Fruit fly (Drosophila melanogaster): Measurements from ENCODE around the gene CG32832.

Gene CG32832

dm6 chr2L:16842505-16842904, 36.6 kb downstream of the CG32832 start:
- TF ChIP-seq Dif (GFP tag; optimal IDR thresholded peaks at IDR 0.05; ENCODE audit: partially characterized antibody) (no peak), OdsH (GFP tag; optimal IDR thresholded peaks at IDR 0.05) (peak; percentile 45), psq (GFP tag; optimal IDR thresholded peaks at IDR 0.05) (no peak), CrebA (GFP tag; optimal IDR thresholded peaks at IDR 0.05; ENCODE audit: borderline replicate concordance) (no peak), Sp1 (GFP tag; optimal IDR thresholded peaks at IDR 0.05) (no peak), fru (GFP tag; optimal IDR thresholded peaks at IDR 0.05) (peak; percentile 27), usp (GFP tag; optimal IDR thresholded peaks at IDR 0.05) (no peak), brk (GFP tag; optimal IDR thresholded peaks at IDR 0.05) (no peak), lola (GFP tag; optimal IDR thresholded peaks at IDR 0.05) (no peak), Myc (optimal IDR thresholded peaks at IDR 0.05) (no peak), CG32264 (GFP tag; optimal IDR thresholded peaks at IDR 0.05) (no peak), Abd-B (GFP tag; optimal IDR thresholded peaks at IDR 0.05) (no peak), sv (GFP tag; optimal IDR thresholded peaks at IDR 0.05) (no peak), HLH106 (tag; optimal IDR thresholded peaks at IDR 0.05) (no peak), jim (GFP tag; optimal IDR thresholded peaks at IDR 0.05) (no peak), h (GFP tag; optimal IDR thresholded peaks at IDR 0.05) (no peak), dsf (GFP tag; optimal IDR thresholded peaks at IDR 0.05; ENCODE audit: borderline replicate concordance) (no peak), foxo (GFP tag; optimal IDR thresholded peaks at IDR 0.05) (no peak), woc (GFP tag; optimal IDR thresholded peaks at IDR 0.05) (peak; percentile 47), GATAd (GFP tag; optimal IDR thresholded peaks at IDR 0.05) (no peak), tai (GFP tag; optimal IDR thresholded peaks at IDR 0.05) (no peak), dmrt93B (GFP tag; optimal IDR thresholded peaks at IDR 0.05) (no peak), dl (GFP tag; optimal IDR thresholded peaks at IDR 0.05; ENCODE audit: insufficient read depth in 1 of 2, partially characterized antibody in 2 of 2) (no peak)

- TF ChIP-seq N (GFP tag; optimal IDR thresholded peaks at IDR 0.05) (no peak), sv (GFP tag; optimal IDR thresholded peaks at IDR 0.05) (no peak), fru (GFP tag; optimal IDR thresholded peaks at IDR 0.05) (no peak)
These were observed 39.4 kb downstream of the CG32832 start for dm6 chr2L:16839665-16840064.

- TF ChIP-seq usp (GFP tag; optimal IDR thresholded peaks at IDR 0.05) (no peak), tai (GFP tag; optimal IDR thresholded peaks at IDR 0.05) (no peak), rgr (GFP tag; optimal IDR thresholded peaks at IDR 0.05) (no peak), Myc (optimal IDR thresholded peaks at IDR 0.05) (no peak), Abd-B (GFP tag; optimal IDR thresholded peaks at IDR 0.05) (no peak), Rel (GFP tag; optimal IDR thresholded peaks at IDR 0.05) (no peak), Rel (tag; optimal IDR thresholded peaks at IDR 0.05) (no peak), Hr83 (GFP tag; optimal IDR thresholded peaks at IDR 0.05; ENCODE audit: poor library complexity, severe bottlenecking) (no peak), Sp1 (GFP tag; optimal IDR thresholded peaks at IDR 0.05) (no peak), GATAd (GFP tag; optimal IDR thresholded peaks at IDR 0.05) (no peak), CG9705 (GFP tag; optimal IDR thresholded peaks at IDR 0.05) (no peak), dl (GFP tag; optimal IDR thresholded peaks at IDR 0.05; ENCODE audit: insufficient read depth in 1 of 2, partially characterized antibody in 2 of 2) (no peak), OdsH (GFP tag; optimal IDR thresholded peaks at IDR 0.05) (no peak), CrebA (GFP tag; optimal IDR thresholded peaks at IDR 0.05; ENCODE audit: borderline replicate concordance) (no peak), sage (GFP tag; optimal IDR thresholded peaks at IDR 0.05) (no peak), lola (GFP tag; optimal IDR thresholded peaks at IDR 0.05) (no peak), dmrt93B (GFP tag; optimal IDR thresholded peaks at IDR 0.05) (no peak), Hnf4 (GFP tag; optimal IDR thresholded peaks at IDR 0.05) (no peak)
These were observed 41.4 kb downstream of the CG32832 start, which contains the start of the genes SclA and SclB for dm6 chr2L:16837672-16838071. Gene SclA, plus strand, starts transcription at chr2L:16837972. Gene SclB, plus strand, starts transcription at chr2L:16837972.

dm6 chr2L:16837158-16837557, 41.9 kb downstream of the CG32832 start, which contains the start of gene Nepl9:
Gene Nepl9, minus strand, starts transcription at chr2L:16837258.
- TF ChIP-seq Abd-B (GFP tag; optimal IDR thresholded peaks at IDR 0.05) (no peak), Hr78 (GFP tag; optimal IDR thresholded peaks at IDR 0.05) (no peak), ey (GFP tag; optimal IDR thresholded peaks at IDR 0.05) (no peak), OdsH (GFP tag; optimal IDR thresholded peaks at IDR 0.05) (no peak), Sp1 (GFP tag; optimal IDR thresholded peaks at IDR 0.05) (no peak), fru (GFP tag; optimal IDR thresholded peaks at IDR 0.05) (no peak), sv (GFP tag; optimal IDR thresholded peaks at IDR 0.05) (no peak), Dif (GFP tag; optimal IDR thresholded peaks at IDR 0.05; ENCODE audit: partially characterized antibody) (no peak), usp (GFP tag; optimal IDR thresholded peaks at IDR 0.05) (no peak), Dfd (GFP tag; optimal IDR thresholded peaks at IDR 0.05) (no peak), HLH106 (tag; optimal IDR thresholded peaks at IDR 0.05) (no peak), foxo (GFP tag; optimal IDR thresholded peaks at IDR 0.05) (no peak), h (GFP tag; optimal IDR thresholded peaks at IDR 0.05) (no peak), Vsx2 (GFP tag; optimal IDR thresholded peaks at IDR 0.05; ENCODE audit: partially characterized antibody) (no peak), pan (optimal IDR thresholded peaks at IDR 0.05) (no peak), tai (GFP tag; optimal IDR thresholded peaks at IDR 0.05) (no peak)
